Fruit fly (Drosophila melanogaster) whole organism, embryonic: ENCODE results near the gene CG33946.

Source experiments
- Aef1 ChIP-seq: fragments of 200-800 bp; sonication (Bioruptor generic); IDR thresholded peaks from 3 replicates; pipeline ENCODE4 v1.3.6; 2022; ENCODE audit warnings: missing biosample characterization, missing genetic modification characterization
- Asciz ChIP-seq: fragments of 200-800 bp; sonication (Bioruptor generic); optimal IDR thresholded peaks from 2 replicates; lab custom pipeline; 2017; ENCODE audit warnings: missing biosample characterization, mild to moderate bottlenecking, missing genetic modification characterization, missing genetic modification reagents
- BEAF-32 ChIP-seq: fragments of 200-800 bp; sonication (Bioruptor generic); optimal IDR thresholded peaks from 3 replicates; lab custom pipeline; 2017; ENCODE audit warnings: missing biosample characterization, missing genetic modification characterization, mild to moderate bottlenecking, moderate library complexity, missing genetic modification reagents
- CG10979 ChIP-seq: fragments of 200-800 bp; sonication (Bioruptor generic); optimal IDR thresholded peaks from 2 replicates; lab custom pipeline; 2018; ENCODE audit warnings: missing biosample characterization, mild to moderate bottlenecking, missing genetic modification characterization, moderate library complexity
- CG11085 ChIP-seq: fragments of 200-800 bp; sonication (Bioruptor generic); IDR thresholded peaks from 2 replicates; pipeline ENCODE4 v1.3.6; 2022; ENCODE audit warnings: missing biosample characterization, missing genetic modification characterization
- CG12155 ChIP-seq: fragments of 200-800 bp; sonication (Bioruptor generic); optimal IDR thresholded peaks from 3 replicates; lab custom pipeline; 2016; ENCODE audit warnings: missing biosample characterization, missing genetic modification characterization
- CG14965 ChIP-seq: fragments of 200-800 bp; sonication (Bioruptor generic); optimal IDR thresholded peaks from 2 replicates; lab custom pipeline; 2016; ENCODE audit warnings: missing biosample characterization, missing genetic modification characterization, borderline replicate concordance
- CG15269 ChIP-seq: fragments of 200-800 bp; sonication (Bioruptor generic); optimal IDR thresholded peaks from 2 replicates; lab custom pipeline; 2018; ENCODE audit warnings: missing biosample characterization, mild to moderate bottlenecking, missing genetic modification characterization, moderate library complexity
- CG17568 ChIP-seq: fragments of 200-800 bp; sonication (Bioruptor generic); optimal IDR thresholded peaks from 2 replicates; lab custom pipeline; 2018; ENCODE audit warnings: missing biosample characterization, mild to moderate bottlenecking, missing genetic modification characterization, moderate library complexity
- CG31365 ChIP-seq: fragments of 200-800 bp; sonication (Bioruptor generic); optimal IDR thresholded peaks from 2 replicates; lab custom pipeline; 2018; ENCODE audit warnings: missing biosample characterization, mild to moderate bottlenecking, missing genetic modification characterization
- CG3995 ChIP-seq: fragments of 200-800 bp; sonication (Bioruptor generic); optimal IDR thresholded peaks from 3 replicates; lab custom pipeline; 2016; ENCODE audit warnings: missing biosample characterization, missing genetic modification characterization
- CG42726 ChIP-seq: fragments of 200-800 bp; sonication (Bioruptor generic); IDR thresholded peaks from 2 replicates; pipeline ENCODE4 v1.3.6; 2022; ENCODE audit warnings: missing biosample characterization, missing genetic modification characterization; ENCODE audit not compliant: partially characterized antibody
- CG6272 ChIP-seq: fragments of 200-800 bp; sonication (Bioruptor generic); IDR thresholded peaks from 2 replicates; pipeline ENCODE4 v1.3.6; 2022; ENCODE audit warnings: missing biosample characterization, missing genetic modification characterization
- CG7839 ChIP-seq: fragments of 200-800 bp; sonication (Bioruptor generic); optimal IDR thresholded peaks from 3 replicates; lab custom pipeline; 2018; ENCODE audit warnings: missing biosample characterization, mild to moderate bottlenecking, missing genetic modification characterization, moderate library complexity
- CG7987 ChIP-seq: fragments of 200-800 bp; sonication (Bioruptor generic); optimal IDR thresholded peaks from 2 replicates; lab custom pipeline; 2018; ENCODE audit warnings: missing biosample characterization, mild to moderate bottlenecking, missing genetic modification characterization, moderate library complexity
- CG8089 ChIP-seq: fragments of 200-800 bp; sonication (Bioruptor generic); optimal IDR thresholded peaks from 3 replicates; lab custom pipeline; 2016; ENCODE audit warnings: missing biosample characterization, missing genetic modification characterization
- CG9727 ChIP-seq: fragments of 200-800 bp; sonication (Bioruptor generic); optimal IDR thresholded peaks from 3 replicates; lab custom pipeline; 2017; ENCODE audit warnings: missing biosample characterization, mild to moderate bottlenecking, missing genetic modification characterization
- H2.0 ChIP-seq: fragments of 200-800 bp; sonication (Bioruptor generic); IDR thresholded peaks from 2 replicates; pipeline ENCODE4 v1.3.6; 2022; ENCODE audit warnings: missing biosample characterization, missing genetic modification characterization
- Hr39 ChIP-seq: fragments of >200 bp; optimal IDR thresholded peaks from 2 replicates; lab custom pipeline; 2017
- Max ChIP-seq: fragments of 200-800 bp; sonication (Bioruptor generic); optimal IDR thresholded peaks from 2 replicates; lab custom pipeline; 2016; ENCODE audit warnings: missing biosample characterization, mild to moderate bottlenecking, missing genetic modification characterization
- Mes4 ChIP-seq: fragments of 200-800 bp; sonication (Bioruptor generic); optimal IDR thresholded peaks from 2 replicates; lab custom pipeline; 2016; ENCODE audit warnings: missing biosample characterization, missing genetic modification characterization
- Neu2 ChIP-seq: fragments of 200-800 bp; sonication (Bioruptor generic); optimal IDR thresholded peaks from 3 replicates; lab custom pipeline; 2016; ENCODE audit warnings: missing biosample characterization, missing genetic modification characterization, borderline replicate concordance
- Scr ChIP-seq: fragments of 200-800 bp; sonication (Bioruptor generic); IDR thresholded peaks from 2 replicates; pipeline ENCODE4 v1.3.6; 2022; ENCODE audit warnings: missing biosample characterization, missing genetic modification characterization; ENCODE audit not compliant: partially characterized antibody
- Six4 ChIP-seq: fragments of 200-800 bp; sonication (Bioruptor generic); optimal IDR thresholded peaks from 2 replicates; lab custom pipeline; 2016; ENCODE audit warnings: missing biosample characterization, missing genetic modification characterization
- bab2 ChIP-seq: fragments of 200-800 bp; sonication (Bioruptor generic); optimal IDR thresholded peaks from 2 replicates; lab custom pipeline; 2016; ENCODE audit warnings: missing biosample characterization, missing genetic modification characterization
- cad ChIP-seq: fragments of >200 bp; optimal IDR thresholded peaks from 2 replicates; lab custom pipeline; 2017; ENCODE audit warnings: missing biosample characterization, missing genetic modification characterization
- cas ChIP-seq: fragments of 200-800 bp; sonication (Bioruptor generic); IDR thresholded peaks from 2 replicates; pipeline ENCODE4 v1.3.6; 2022; ENCODE audit warnings: missing biosample characterization, missing genetic modification characterization
- da ChIP-seq: fragments of 200-800 bp; sonication (Bioruptor generic); optimal IDR thresholded peaks from 2 replicates; lab custom pipeline; 2016; ENCODE audit warnings: missing biosample characterization, missing genetic modification characterization
- danr ChIP-seq: fragments of 200-800 bp; sonication (Bioruptor generic); IDR thresholded peaks from 2 replicates; pipeline ENCODE4 v1.3.6; 2022; ENCODE audit warnings: missing biosample characterization, missing genetic modification characterization
- dm ChIP-seq: fragments of 200-800 bp; sonication (Bioruptor generic); optimal IDR thresholded peaks from 3 replicates; lab custom pipeline; 2016; ENCODE audit warnings: missing biosample characterization, missing genetic modification characterization
- fd96Cb ChIP-seq: fragments of 200-800 bp; sonication (Bioruptor generic); optimal IDR thresholded peaks from 2 replicates; lab custom pipeline; 2018; ENCODE audit warnings: missing biosample characterization, mild to moderate bottlenecking, missing genetic modification characterization, moderate library complexity
- gcm ChIP-seq: fragments of 200-800 bp; sonication (Bioruptor generic); optimal IDR thresholded peaks from 2 replicates; lab custom pipeline; 2019; ENCODE audit warnings: missing biosample characterization, mild to moderate bottlenecking, missing genetic modification characterization, moderate library complexity
- hkb ChIP-seq, 2 experiments: fragments of 200-800 bp in 1 of 2; fragments of >200 bp in 1 of 2; sonication (Bioruptor generic) in 1 of 2; IDR thresholded peaks in 1 of 2; optimal IDR thresholded peaks in 1 of 2; 2 replicates each; pipeline versions ENCODE4 v1.3.6 to Lab custom; 2017 to 2022; ENCODE audit warnings: missing biosample characterization in 1 of 2, missing genetic modification characterization in 1 of 2
- jing ChIP-seq: fragments of 200-800 bp; sonication (Bioruptor generic); optimal IDR thresholded peaks from 2 replicates; lab custom pipeline; 2018; ENCODE audit warnings: missing biosample characterization, mild to moderate bottlenecking, missing genetic modification characterization
- jumu ChIP-seq: fragments of 200-800 bp; sonication (Bioruptor generic); optimal IDR thresholded peaks from 3 replicates; lab custom pipeline; 2016; ENCODE audit warnings: missing biosample characterization, missing genetic modification characterization
- lilli ChIP-seq: fragments of 200-800 bp; sonication (Bioruptor generic); optimal IDR thresholded peaks from 3 replicates; lab custom pipeline; 2016; ENCODE audit warnings: missing biosample characterization, missing genetic modification characterization
- shn ChIP-seq: fragments of 200-800 bp; sonication (Bioruptor generic); optimal IDR thresholded peaks from 3 replicates; lab custom pipeline; 2016; ENCODE audit warnings: missing biosample characterization, missing genetic modification characterization
- slp2 ChIP-seq: fragments of 200-800 bp; sonication (Bioruptor generic); optimal IDR thresholded peaks from 2 replicates; lab custom pipeline; 2016; ENCODE audit warnings: missing biosample characterization, missing genetic modification characterization
- sob ChIP-seq: fragments of 200-800 bp; sonication (Bioruptor generic); IDR thresholded peaks from 2 replicates; pipeline ENCODE4 v1.3.6; 2022; ENCODE audit warnings: missing biosample characterization, missing genetic modification characterization
- sqz ChIP-seq: fragments of 200-800 bp; sonication (Bioruptor generic); optimal IDR thresholded peaks from 3 replicates; lab custom pipeline; 2018; ENCODE audit warnings: missing biosample characterization, mild to moderate bottlenecking, missing genetic modification characterization
- tin ChIP-seq: fragments of 200-800 bp; sonication (Bioruptor generic); optimal IDR thresholded peaks from 3 replicates; lab custom pipeline; 2016; ENCODE audit warnings: missing biosample characterization, missing genetic modification characterization
- tna ChIP-seq: fragments of 200-800 bp; sonication (Bioruptor generic); IDR thresholded peaks from 2 replicates; pipeline ENCODE4 v1.3.6; 2022; ENCODE audit warnings: missing biosample characterization, missing genetic modification characterization; ENCODE audit not compliant: partially characterized antibody
- unpg ChIP-seq: fragments of 200-800 bp; sonication (Bioruptor generic); optimal IDR thresholded peaks from 3 replicates; lab custom pipeline; 2018; ENCODE audit warnings: missing biosample characterization, mild to moderate bottlenecking, missing genetic modification characterization, moderate library complexity
- vvl ChIP-seq: fragments of 200-800 bp; sonication (Bioruptor generic); IDR thresholded peaks from 2 replicates; pipeline ENCODE4 v1.3.6; 2022; ENCODE audit warnings: missing biosample characterization, missing genetic modification characterization

The CG33946 gene

DNA sequence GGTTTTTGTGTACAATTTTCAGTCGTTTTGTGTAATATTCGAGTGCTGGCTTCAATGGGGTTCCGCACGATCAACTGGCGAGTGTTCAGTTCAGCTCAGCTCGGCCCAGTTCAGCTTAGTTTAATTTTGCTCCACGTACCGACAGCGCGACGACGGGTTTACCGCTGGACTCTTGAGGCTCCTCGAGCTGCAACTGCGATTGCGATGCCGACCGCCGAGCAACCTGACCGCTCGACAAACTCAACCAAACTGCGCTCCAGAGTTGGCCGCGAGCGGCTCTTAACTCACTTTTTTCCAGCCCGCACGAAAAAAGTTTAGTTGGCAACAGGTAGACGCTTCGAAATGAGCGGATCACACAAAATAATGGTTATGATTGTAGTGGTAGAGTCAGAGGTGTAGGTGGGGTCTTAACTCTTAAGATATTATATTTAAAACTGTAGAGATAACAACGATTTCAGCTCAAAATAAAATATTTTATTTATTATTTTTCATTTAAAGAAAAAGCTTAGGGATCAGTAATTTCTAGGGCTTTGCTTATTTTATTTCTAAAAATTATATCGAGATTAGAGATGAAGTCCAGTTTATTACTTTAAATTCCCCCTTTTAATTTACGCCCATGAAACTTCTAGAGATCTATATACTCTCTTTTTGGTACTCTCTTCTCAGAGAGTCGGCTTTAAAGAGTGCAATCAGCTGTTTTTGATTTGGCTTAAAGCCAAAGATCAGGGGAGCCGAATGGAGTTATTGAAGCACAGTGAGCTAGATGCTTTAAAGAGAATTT is 36.2 kb downstream of the CG33946 start, which contains the start of gene Best2 (continued):
- peak; percentile 87 for TF ChIP-seq CG9727 (GFP tag; lab: Kevin White, UChicago)
- TF ChIP-seq Asciz, result peak; percentile 77
- no peak for TF ChIP-seq Hr39 (lab: Kevin White, UChicago)
- TF ChIP-seq CG3995, result peak; percentile 26
- TF ChIP-seq CG31365 (tag; lab: Kevin White, UChicago), result no peak
- 0 out of 2 replicates have a peak, but pooled peaks have one; percentile 16 for TF ChIP-seq CG42726 (GFP tag; lab: Robert Waterston, UW)
- peak; percentile 75 for TF ChIP-seq cas (GFP tag; lab: Robert Waterston, UW)
- peak; percentile 72 for TF ChIP-seq CG12155 (GFP tag; lab: Kevin White, UChicago)
- TF ChIP-seq Scr, result no peak
- no peak for TF ChIP-seq CG7987
- peak; percentile 67 for TF ChIP-seq Max
- peak; percentile 73 for TF ChIP-seq bab2 (GFP tag; lab: Kevin White, UChicago)
- TF ChIP-seq CG17568 (GFP tag; lab: Kevin White, UChicago), result peak; percentile 72
- TF ChIP-seq tna, result no peak
- TF ChIP-seq vvl (GFP tag; lab: Robert Waterston, UW), result peak; percentile 92
- peak; percentile 96 for TF ChIP-seq CG7839 (tag; lab: Kevin White, UChicago)
- peak; percentile 6 for TF ChIP-seq da
- peak; percentile 87 for TF ChIP-seq CG10979 (tag; lab: Kevin White, UChicago)
- peak; percentile 92 for TF ChIP-seq CG15269 (tag; lab: Kevin White, UChicago)
- peak; percentile 72 for TF ChIP-seq sqz (GFP tag; lab: Kevin White, UChicago)
- no peak for TF ChIP-seq Neu2
- peak; percentile 93 for TF ChIP-seq sob (GFP tag; lab: Robert Waterston, UW)
- peak; percentile 54 for TF ChIP-seq jumu (GFP tag; lab: Kevin White, UChicago)
- peak; percentile 81 for TF ChIP-seq unpg (GFP tag; lab: Kevin White, UChicago)
- no peak for TF ChIP-seq cad (GFP tag; lab: Kevin White, UChicago)
- TF ChIP-seq lilli (GFP tag; lab: Kevin White, UChicago), result peak; percentile 82
- peak; percentile 62 for TF ChIP-seq slp2 (GFP tag; lab: Kevin White, UChicago)
- peak; percentile 51 for TF ChIP-seq Mes4 (GFP tag; lab: Kevin White, UChicago)
- peak; percentile 75 for TF ChIP-seq CG11085
- peak; percentile 84 for TF ChIP-seq danr (GFP tag; lab: Robert Waterston, UW)
- TF ChIP-seq gcm (GFP tag; lab: Kevin White, UChicago), result peak; percentile 72
- peak; percentile 68 for TF ChIP-seq Six4
- TF ChIP-seq tin, result peak; percentile 80
- TF ChIP-seq Aef1 (GFP tag; lab: Robert Waterston, UW), result peak; percentile 91
- TF ChIP-seq H2.0 (GFP tag; lab: Robert Waterston, UW), result peak; percentile 91
- no peak for TF ChIP-seq CG14965 (GFP tag; lab: Kevin White, UChicago)
- TF ChIP-seq shn (GFP tag; lab: Kevin White, UChicago), result peak; percentile 55
- TF ChIP-seq jing (GFP tag; lab: Kevin White, UChicago), result peak; percentile 32
- peak; percentile 36 for TF ChIP-seq dm
- peak; percentile 94 for TF ChIP-seq CG6272 (GFP tag; lab: Robert Waterston, UW)
- peak; percentile 84 for TF ChIP-seq fd96Cb (tag; lab: Kevin White, UChicago)
- TF ChIP-seq CG8089 (GFP tag; lab: Kevin White, UChicago), result peak; percentile 60
- TF ChIP-seq hkb (optimal IDR thresholded peaks at IDR 0.05; lab: Kevin White, UChicago), result no peak
- peak; percentile 96 for TF ChIP-seq hkb (GFP tag; IDR thresholded peaks at IDR 0.05; lab: Robert Waterston, UW)
- no peak for TF ChIP-seq BEAF-32 (GFP tag; lab: Kevin White, UChicago)
